Fruit fly (Drosophila melanogaster): ENCODE data around the gene bcn92.
A peak's percentile ranks its signal among the peaks of the same experiment; 100 is the strongest.

The bcn92 gene

DNA sequence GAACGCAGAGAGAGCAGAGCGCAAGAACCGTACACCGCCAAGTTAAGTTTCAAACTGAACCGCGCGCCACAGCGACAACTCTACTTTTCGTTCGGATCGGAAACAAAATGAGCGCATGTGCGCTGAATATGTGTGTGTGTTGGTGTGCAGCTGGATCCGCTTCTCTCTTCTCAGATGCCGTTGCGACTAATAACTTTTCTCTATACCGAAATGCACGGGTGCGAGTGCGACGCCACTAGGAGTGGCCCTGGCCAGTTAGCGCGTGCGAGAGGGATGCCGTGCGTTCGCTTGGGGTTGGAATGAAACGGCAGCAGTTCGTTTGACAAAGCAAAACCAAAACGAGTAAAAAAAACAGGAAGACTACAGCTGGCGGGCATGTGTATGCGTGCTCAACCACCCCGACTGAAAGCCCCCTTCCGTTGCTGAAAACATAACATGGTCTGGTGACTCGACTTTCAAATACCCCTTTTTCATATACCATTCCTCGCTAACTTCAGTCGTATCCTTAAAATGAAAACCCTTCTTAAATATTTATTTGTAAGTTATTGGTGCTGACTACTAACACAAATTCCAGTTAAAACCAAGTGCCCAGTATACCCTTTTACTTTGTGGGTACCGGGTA lies 12.5 kb downstream of the bcn92 start (continued):
- peak; percentile 100 for TF ChIP-seq dmrt11E (tag; optimal IDR thresholded peaks at IDR 0.05)
- TF ChIP-seq E2f2 (GFP tag; IDR thresholded peaks at IDR 0.05): peak; percentile 91
- no peak; the same call in 2 of the 3 replicates for TF ChIP-seq CG34224 (GFP tag; IDR thresholded peaks at IDR 0.05; ENCODE audit: partially characterized antibody)
- peak; percentile 100 for TF ChIP-seq CoRest (tag; optimal IDR thresholded peaks at IDR 0.05)
- peak; percentile 99 for TF ChIP-seq vfl (GFP tag; optimal IDR thresholded peaks at IDR 0.05)
- peak; percentile 100 for TF ChIP-seq nmo (GFP tag; optimal IDR thresholded peaks at IDR 0.05)
- peak; percentile 100 for TF ChIP-seq emc (GFP tag; optimal IDR thresholded peaks at IDR 0.05)
- peak in 1 of 3 experiments; percentile 99 for TF ChIP-seq Stat92E (GFP tag; optimal IDR thresholded peaks at IDR 0.05)
- peak; percentile 100 for TF ChIP-seq CG14050 (GFP tag; IDR thresholded peaks at IDR 0.05)
- peak; percentile 100 for TF ChIP-seq dati (GFP tag; IDR thresholded peaks at IDR 0.05)
- no peak for TF ChIP-seq tna (GFP tag; IDR thresholded peaks at IDR 0.05; ENCODE audit: partially characterized antibody)
- peak; percentile 95 for TF ChIP-seq CG15073 (GFP tag; optimal IDR thresholded peaks at IDR 0.05)
- peak; percentile 100 for TF ChIP-seq chif (GFP tag; optimal IDR thresholded peaks at IDR 0.05)
- peak; percentile 100 for TF ChIP-seq Atf3 (GFP tag; optimal IDR thresholded peaks at IDR 0.05)
- TF ChIP-seq Lpt (GFP tag; optimal IDR thresholded peaks at IDR 0.05): peak; percentile 1
- TF ChIP-seq gsb (GFP tag; IDR thresholded peaks at IDR 0.05): peak; percentile 100
- peak; percentile 100 for TF ChIP-seq CG15011 (GFP tag; optimal IDR thresholded peaks at IDR 0.05)
- TF ChIP-seq CG8388 (GFP tag; optimal IDR thresholded peaks at IDR 0.05): peak; percentile 100
- TF ChIP-seq mld (GFP tag; IDR thresholded peaks at IDR 0.05; ENCODE audit: partially characterized antibody): no peak
- TF ChIP-seq Drgx (GFP tag; IDR thresholded peaks at IDR 0.05): peak; percentile 100
- TF ChIP-seq CG11085 (GFP tag; IDR thresholded peaks at IDR 0.05): peak; percentile 100
- TF ChIP-seq rib (GFP tag; IDR thresholded peaks at IDR 0.05): peak; percentile 100
- peak in 1 of 2 experiments; percentile 84 for TF ChIP-seq pan (optimal IDR thresholded peaks at IDR 0.05)
- TF ChIP-seq pan (GFP tag; optimal IDR thresholded peaks at IDR 0.05 in 1 of 2, IDR thresholded peaks at IDR 0.05 in 1 of 2): peak; percentile 85 to 100
- TF ChIP-seq CG3281 (GFP tag; optimal IDR thresholded peaks at IDR 0.05): peak; percentile 99
- TF ChIP-seq crp (GFP tag; optimal IDR thresholded peaks at IDR 0.05): peak; percentile 80 to 81
- TF ChIP-seq NFAT (GFP tag; IDR thresholded peaks at IDR 0.05): peak; percentile 100
- peak; percentile 100 for TF ChIP-seq CG18262 (tag; optimal IDR thresholded peaks at IDR 0.05)
- no peak for TF ChIP-seq vnd (GFP tag; IDR thresholded peaks at IDR 0.05; ENCODE audit: partially characterized antibody)
- peak; percentile 100 for TF ChIP-seq Gsc (GFP tag; IDR thresholded peaks at IDR 0.05)
- peak; percentile 99 for TF ChIP-seq CG3838 (GFP tag; optimal IDR thresholded peaks at IDR 0.05)
- peak; percentile 100 for TF ChIP-seq CG33213 (GFP tag; optimal IDR thresholded peaks at IDR 0.05)
- TF ChIP-seq CG10147 (GFP tag; optimal IDR thresholded peaks at IDR 0.05): peak; percentile 100
- TF ChIP-seq CG6683 (GFP tag; optimal IDR thresholded peaks at IDR 0.05): peak; percentile 99
- TF ChIP-seq NC2α (GFP tag; optimal IDR thresholded peaks at IDR 0.05): peak; percentile 100
- peak; percentile 99 for TF ChIP-seq B-H2 (GFP tag; optimal IDR thresholded peaks at IDR 0.05)
- TF ChIP-seq CG10979 (tag; optimal IDR thresholded peaks at IDR 0.05): peak; percentile 100
- TF ChIP-seq CG4617 (GFP tag; optimal IDR thresholded peaks at IDR 0.05; ENCODE audit: borderline replicate concordance): peak; percentile 100
- TF ChIP-seq jigr1 (GFP tag; IDR thresholded peaks at IDR 0.05): peak; percentile 100
- peak; percentile 100 for TF ChIP-seq danr (GFP tag; IDR thresholded peaks at IDR 0.05)
- peak; percentile 98 for TF ChIP-seq trem (tag; optimal IDR thresholded peaks at IDR 0.05)
- peak; percentile 99 for TF ChIP-seq CG4707 (GFP tag; optimal IDR thresholded peaks at IDR 0.05)
- TF ChIP-seq Hsf (GFP tag; optimal IDR thresholded peaks at IDR 0.05): peak; percentile 100
- TF ChIP-seq CG7372 (GFP tag; IDR thresholded peaks at IDR 0.05): peak; percentile 100
- peak; percentile 99 for TF ChIP-seq kni (GFP tag; optimal IDR thresholded peaks at IDR 0.05)
- TF ChIP-seq ac (GFP tag; optimal IDR thresholded peaks at IDR 0.05): peak; percentile 100
- TF ChIP-seq gem (tag; optimal IDR thresholded peaks at IDR 0.05): peak; percentile 100
- TF ChIP-seq CG30020 (tag; optimal IDR thresholded peaks at IDR 0.05): peak; percentile 91
- TF ChIP-seq CG2116 (GFP tag; optimal IDR thresholded peaks at IDR 0.05): peak; percentile 87

Measured in whole organism, embryonic.